Fruit fly (Drosophila melanogaster) whole organism, embryonic: Measurements from ENCODE around the gene dib.

Experiments used
- CG10366 ChIP-seq: fragments of 200-800 bp; sonication (Bioruptor generic); IDR thresholded peaks from 2 replicates; pipeline ENCODE4 v1.3.6; 2022; ENCODE audit warnings: missing biosample characterization, missing genetic modification characterization
- CG10431 ChIP-seq: fragments of 200-800 bp; sonication (Bioruptor generic); optimal IDR thresholded peaks from 3 replicates; lab custom pipeline; 2018; ENCODE audit warnings: missing biosample characterization, mild to moderate bottlenecking, missing genetic modification characterization
- CG10565 ChIP-seq: fragments of 200-800 bp; sonication (Bioruptor generic); optimal IDR thresholded peaks from 3 replicates; lab custom pipeline; 2016; ENCODE audit warnings: missing biosample characterization, mild to moderate bottlenecking, missing genetic modification characterization
- CG11247 ChIP-seq: fragments of 200-800 bp; sonication (Bioruptor generic); IDR thresholded peaks from 2 replicates; pipeline ENCODE4 v1.3.6; 2022; ENCODE audit warnings: missing biosample characterization, missing genetic modification characterization
- CG12071 ChIP-seq: fragments of 200-800 bp; sonication (Bioruptor generic); optimal IDR thresholded peaks from 3 replicates; lab custom pipeline; 2018; ENCODE audit warnings: missing biosample characterization, mild to moderate bottlenecking, missing genetic modification characterization
- CG12391 ChIP-seq: fragments of 200-800 bp; sonication (Bioruptor generic); optimal IDR thresholded peaks from 3 replicates; lab custom pipeline; 2018; ENCODE audit warnings: missing biosample characterization, mild to moderate bottlenecking, missing genetic modification characterization, moderate library complexity
- CG12659 ChIP-seq: fragments of 200-800 bp; sonication (Bioruptor generic); optimal IDR thresholded peaks from 3 replicates; lab custom pipeline; 2017; ENCODE audit warnings: mild to moderate bottlenecking, missing biosample characterization, missing genetic modification reagents, missing genetic modification characterization
- CG14965 ChIP-seq: fragments of 200-800 bp; sonication (Bioruptor generic); optimal IDR thresholded peaks from 2 replicates; lab custom pipeline; 2016; ENCODE audit warnings: missing biosample characterization, missing genetic modification characterization, borderline replicate concordance
- CG1603 ChIP-seq: fragments of 200-800 bp; sonication (Bioruptor generic); optimal IDR thresholded peaks from 2 replicates; lab custom pipeline; 2019; ENCODE audit warnings: missing biosample characterization, mild to moderate bottlenecking, missing genetic modification characterization, moderate library complexity
- CG16815 ChIP-seq: fragments of 200-800 bp; sonication (Bioruptor generic); optimal IDR thresholded peaks from 3 replicates; lab custom pipeline; 2017; ENCODE audit warnings: missing biosample characterization, mild to moderate bottlenecking, missing genetic modification characterization
- CG17361 ChIP-seq: fragments of 200-800 bp; sonication (Bioruptor generic); IDR thresholded peaks from 3 replicates; pipeline ENCODE4 v1.3.6; 2022; ENCODE audit warnings: missing biosample characterization, missing genetic modification characterization
- CG1832 ChIP-seq: fragments of 200-800 bp; sonication (Bioruptor generic); optimal IDR thresholded peaks from 2 replicates; lab custom pipeline; 2017; ENCODE audit warnings: missing biosample characterization, mild to moderate bottlenecking, missing genetic modification characterization, inconsistent platforms
- CG2678 ChIP-seq: fragments of 200-800 bp; sonication (Bioruptor generic); optimal IDR thresholded peaks from 3 replicates; lab custom pipeline; 2019; ENCODE audit warnings: missing biosample characterization, mild to moderate bottlenecking, missing genetic modification characterization, moderate library complexity
- CG30431 ChIP-seq: fragments of 200-800 bp; sonication (Bioruptor generic); optimal IDR thresholded peaks from 2 replicates; lab custom pipeline; 2017; ENCODE audit warnings: missing biosample characterization, missing genetic modification characterization
- CG3163 ChIP-seq: fragments of 200-800 bp; sonication (Bioruptor generic); optimal IDR thresholded peaks from 3 replicates; lab custom pipeline; 2016; ENCODE audit warnings: missing biosample characterization, missing genetic modification characterization
- CG34376 ChIP-seq: fragments of 200-800 bp; sonication (Bioruptor generic); optimal IDR thresholded peaks from 2 replicates; lab custom pipeline; 2018; ENCODE audit warnings: missing biosample characterization, mild to moderate bottlenecking, missing genetic modification characterization
- CG3726 ChIP-seq: fragments of 200-800 bp; sonication (Bioruptor generic); IDR thresholded peaks from 3 replicates; pipeline ENCODE4, ENCODE4 v1.3.6; 2022; ENCODE audit warnings: missing biosample characterization, missing genetic modification characterization
- CG4282 ChIP-seq: fragments of 200-800 bp; sonication (Bioruptor generic); optimal IDR thresholded peaks from 2 replicates; lab custom pipeline; 2016; ENCODE audit warnings: missing biosample characterization, missing genetic modification characterization
- CG4617 ChIP-seq: fragments of 200-800 bp; sonication (Bioruptor generic); optimal IDR thresholded peaks from 3 replicates; lab custom pipeline; 2016; ENCODE audit warnings: missing biosample characterization, missing genetic modification characterization, borderline replicate concordance
- CG4820 ChIP-seq: fragments of 200-800 bp; sonication (Bioruptor generic); optimal IDR thresholded peaks from 3 replicates; lab custom pipeline; 2016; ENCODE audit warnings: missing biosample characterization, missing genetic modification characterization
- CG6272 ChIP-seq: fragments of 200-800 bp; sonication (Bioruptor generic); IDR thresholded peaks from 2 replicates; pipeline ENCODE4 v1.3.6; 2022; ENCODE audit warnings: missing biosample characterization, missing genetic modification characterization
- CG8089 ChIP-seq: fragments of 200-800 bp; sonication (Bioruptor generic); optimal IDR thresholded peaks from 3 replicates; lab custom pipeline; 2016; ENCODE audit warnings: missing biosample characterization, missing genetic modification characterization
- CG8924 ChIP-seq: fragments of 200-800 bp; optimal IDR thresholded peaks from 3 replicates; lab custom pipeline; 2019; ENCODE audit warnings: missing biosample characterization, mild to moderate bottlenecking, missing genetic modification characterization, moderate library complexity
- CG9932 ChIP-seq: fragments of 200-800 bp; sonication (Bioruptor generic); IDR thresholded peaks from 2 replicates; pipeline ENCODE4 v1.3.6; 2022; ENCODE audit warnings: missing biosample characterization, missing genetic modification characterization
- CoRest ChIP-seq: fragments of 200-800 bp; sonication (Bioruptor generic); optimal IDR thresholded peaks from 3 replicates; lab custom pipeline; 2018; ENCODE audit warnings: missing biosample characterization, mild to moderate bottlenecking, missing genetic modification characterization, moderate library complexity
- D19A ChIP-seq: fragments of 200-800 bp; optimal IDR thresholded peaks from 3 replicates; lab custom pipeline; 2019; ENCODE audit warnings: missing biosample characterization, mild to moderate bottlenecking, missing genetic modification characterization, moderate library complexity
- E2f2 ChIP-seq: fragments of 200-800 bp; sonication (Bioruptor generic); IDR thresholded peaks from 2 replicates; pipeline ENCODE4 v1.3.6; 2022; ENCODE audit warnings: missing biosample characterization, missing genetic modification characterization
- Hr51 ChIP-seq, 2 experiments: fragments of 200-800 bp; sonication (Bioruptor generic); optimal IDR thresholded peaks; 2 replicates in 1 of 2; 3 replicates in 1 of 2; lab custom pipeline; 2016 to 2018; ENCODE audit warnings: missing biosample characterization in 2 of 2, missing genetic modification characterization in 2 of 2, mild to moderate bottlenecking in 1 of 2, moderate library complexity in 1 of 2
- MTF-1 ChIP-seq: fragments of 200-800 bp; sonication (Bioruptor generic); optimal IDR thresholded peaks from 2 replicates; lab custom pipeline; 2018; ENCODE audit warnings: missing biosample characterization, mild to moderate bottlenecking, missing genetic modification characterization, borderline replicate concordance
- Nf-YC ChIP-seq: fragments of 200-800 bp; optimal IDR thresholded peaks from 3 replicates; lab custom pipeline; 2019; ENCODE audit warnings: missing biosample characterization, mild to moderate bottlenecking, missing genetic modification characterization, moderate library complexity
- NfI ChIP-seq: fragments of 200-800 bp; sonication (Bioruptor generic); optimal IDR thresholded peaks from 3 replicates; lab custom pipeline; 2018; ENCODE audit warnings: missing biosample characterization, mild to moderate bottlenecking, missing genetic modification characterization, moderate library complexity
- Oli ChIP-seq: fragments of 200-800 bp; sonication (Bioruptor generic); optimal IDR thresholded peaks from 2 replicates; lab custom pipeline; 2018; ENCODE audit warnings: missing biosample characterization, mild to moderate bottlenecking, missing genetic modification characterization, moderate library complexity
- Opbp ChIP-seq: fragments of 200-800 bp; sonication (Bioruptor generic); IDR thresholded peaks from 3 replicates; pipeline ENCODE4 v1.3.6; 2022; ENCODE audit warnings: missing biosample characterization, missing genetic modification characterization; ENCODE audit not compliant: partially characterized antibody
- Sox100B ChIP-seq: fragments of 200-800 bp; sonication (Bioruptor generic); optimal IDR thresholded peaks from 3 replicates; lab custom pipeline; 2018; ENCODE audit warnings: missing biosample characterization, mild to moderate bottlenecking, missing genetic modification characterization
- Sox102F ChIP-seq: fragments of 200-800 bp; sonication (Bioruptor generic); optimal IDR thresholded peaks from 2 replicates; lab custom pipeline; 2018; ENCODE audit warnings: missing biosample characterization, mild to moderate bottlenecking, missing genetic modification characterization, moderate library complexity
- Tbp ChIP-seq: fragments of >200 bp; optimal IDR thresholded peaks from 2 replicates; lab custom pipeline; 2018; ENCODE audit warnings: missing biosample characterization, missing genetic modification characterization
- Xrp1 ChIP-seq: fragments of 200-800 bp; sonication (Bioruptor generic); IDR thresholded peaks from 2 replicates; pipeline ENCODE4 v1.3.6; 2022; ENCODE audit warnings: missing biosample characterization, missing genetic modification characterization
- ato ChIP-seq: fragments of 200-800 bp; sonication (Bioruptor generic); IDR thresholded peaks from 2 replicates; pipeline ENCODE4 v1.3.6; 2022; ENCODE audit warnings: missing biosample characterization, missing genetic modification characterization; ENCODE audit not compliant: partially characterized antibody
- btn ChIP-seq: fragments of 200-800 bp; sonication (Bioruptor generic); optimal IDR thresholded peaks from 2 replicates; lab custom pipeline; 2016; ENCODE audit warnings: missing biosample characterization, missing genetic modification characterization
- chn ChIP-seq: fragments of 200-800 bp; sonication (Bioruptor generic); optimal IDR thresholded peaks from 2 replicates; lab custom pipeline; 2016; ENCODE audit warnings: missing biosample characterization, missing genetic modification characterization
- dan ChIP-seq: fragments of 200-800 bp; sonication (Bioruptor generic); IDR thresholded peaks from 2 replicates; pipeline ENCODE4 v1.3.6; 2022; ENCODE audit warnings: missing biosample characterization, missing genetic modification characterization
- eyg ChIP-seq: fragments of 200-800 bp; sonication (Bioruptor generic); optimal IDR thresholded peaks from 3 replicates; lab custom pipeline; 2016; ENCODE audit warnings: missing biosample characterization, missing genetic modification characterization
- fd3F ChIP-seq: fragments of 200-800 bp; sonication (Bioruptor generic); optimal IDR thresholded peaks from 2 replicates; lab custom pipeline; 2018; ENCODE audit warnings: missing biosample characterization, mild to moderate bottlenecking, missing genetic modification characterization, moderate library complexity
- lmd ChIP-seq: fragments of 200-800 bp; sonication (Bioruptor generic); IDR thresholded peaks from 2 replicates; pipeline ENCODE4 v1.3.6; 2022; ENCODE audit warnings: missing biosample characterization, missing genetic modification characterization
- mam ChIP-seq: fragments of 200-800 bp; sonication (Bioruptor generic); optimal IDR thresholded peaks from 3 replicates; lab custom pipeline; 2016; ENCODE audit warnings: missing biosample characterization, missing genetic modification characterization
- nom ChIP-seq: fragments of 200-800 bp; sonication (Bioruptor generic); optimal IDR thresholded peaks from 2 replicates; lab custom pipeline; 2017; ENCODE audit warnings: missing biosample characterization, missing genetic modification characterization, mild to moderate bottlenecking, moderate library complexity, missing genetic modification reagents
- onecut ChIP-seq: fragments of 200-800 bp; sonication (Bioruptor generic); IDR thresholded peaks from 2 replicates; pipeline ENCODE4 v1.3.6; 2022; ENCODE audit warnings: missing biosample characterization, missing genetic modification characterization
- pzg ChIP-seq: fragments of 200-800 bp; sonication (Bioruptor generic); optimal IDR thresholded peaks from 3 replicates; lab custom pipeline; 2018; ENCODE audit warnings: missing biosample characterization, mild to moderate bottlenecking, missing genetic modification characterization, moderate library complexity
- slou ChIP-seq: fragments of 200-800 bp; sonication (Bioruptor generic); optimal IDR thresholded peaks from 3 replicates; lab custom pipeline; 2016; ENCODE audit warnings: missing biosample characterization, missing genetic modification characterization
- stwl ChIP-seq: fragments of 200-800 bp; sonication (Bioruptor generic); optimal IDR thresholded peaks from 3 replicates; lab custom pipeline; 2018; ENCODE audit warnings: missing biosample characterization, mild to moderate bottlenecking, missing genetic modification characterization, moderate library complexity
- trem ChIP-seq: fragments of 200-800 bp; optimal IDR thresholded peaks from 3 replicates; lab custom pipeline; 2019; ENCODE audit warnings: missing biosample characterization, mild to moderate bottlenecking, missing genetic modification characterization, moderate library complexity

Gene dib

DNA sequence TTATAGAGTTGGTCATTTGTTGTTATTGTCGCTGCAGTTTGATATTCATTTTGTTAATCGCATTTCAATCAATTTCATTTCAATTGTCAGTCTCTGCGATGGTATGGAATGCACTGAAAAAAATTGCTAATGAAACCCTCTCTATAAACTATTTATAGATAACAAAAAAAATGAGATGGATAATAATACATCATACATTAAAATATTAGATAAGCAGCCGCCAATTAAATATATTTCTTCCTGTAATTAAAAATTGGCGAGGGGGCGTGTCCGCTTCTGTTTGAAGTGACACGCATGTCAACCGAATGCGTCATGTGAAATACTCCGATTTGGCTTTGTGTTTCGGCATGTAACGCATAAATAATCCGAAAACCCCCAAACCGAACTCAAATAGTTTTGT, 17.6 kb upstream of the dib start:
- TF ChIP-seq MTF-1 (no peak), CG3163 (GFP tag; lab: Kevin White, UChicago) (no peak), CG6272 (GFP tag; lab: Robert Waterston, UW) (no peak), CG4617 (no peak), dan (GFP tag; lab: Robert Waterston, UW) (no peak), E2f2 (no peak), CG10366 (GFP tag; lab: Robert Waterston, UW) (peak; percentile 49), Tbp (GFP tag; lab: Kevin White, UChicago) (no peak), Hr51 (GFP tag; optimal IDR thresholded peaks at IDR 0.05; lab: Kevin White, UChicago) (peak in 1 of 2 experiments; percentile 63), slou (GFP tag; lab: Kevin White, UChicago) (no peak), CG3726 (GFP tag; lab: Robert Waterston, UW) (no peak), chn (no peak), CG2678 (tag; lab: Kevin White, UChicago) (peak; percentile 29), Oli (peak; percentile 32), D19A (tag; lab: Kevin White, UChicago) (no peak), eyg (GFP tag; lab: Kevin White, UChicago) (no peak), NfI (GFP tag; lab: Kevin White, UChicago) (no peak), lmd (GFP tag; lab: Robert Waterston, UW) (no peak), trem (tag; lab: Kevin White, UChicago) (no peak), CoRest (tag; lab: Kevin White, UChicago) (no peak), CG16815 (no peak), CG17361 (GFP tag; lab: Robert Waterston, UW) (no peak), CG34376 (GFP tag; lab: Kevin White, UChicago) (no peak), onecut (no peak), stwl (tag; lab: Kevin White, UChicago) (no peak), CG10431 (GFP tag; lab: Kevin White, UChicago) (no peak), CG8924 (peak; percentile 7), CG1603 (no peak), ato (GFP tag; lab: Robert Waterston, UW) (no peak), Nf-YC (tag; lab: Kevin White, UChicago) (no peak), CG14965 (no peak), nom (GFP tag; lab: Kevin White, UChicago) (no peak), CG12071 (GFP tag; lab: Kevin White, UChicago) (no peak), CG12391 (tag; lab: Kevin White, UChicago) (no peak), mam (GFP tag; lab: Kevin White, UChicago) (no peak), Opbp (GFP tag; lab: Robert Waterston, UW) (no peak), Sox100B (GFP tag; lab: Kevin White, UChicago) (no peak), CG30431 (GFP tag; lab: Kevin White, UChicago) (no peak), CG8089 (GFP tag; lab: Kevin White, UChicago) (no peak), CG11247 (GFP tag; lab: Robert Waterston, UW) (no peak), Xrp1 (GFP tag; lab: Robert Waterston, UW) (0 out of 2 replicates have a peak, but pooled peaks have one; percentile 17), CG4820 (GFP tag; lab: Kevin White, UChicago) (no peak), pzg (GFP tag; lab: Kevin White, UChicago) (no peak), Sox102F (GFP tag; lab: Kevin White, UChicago) (peak; percentile 55), CG4282 (no peak), CG12659 (GFP tag; lab: Kevin White, UChicago) (no peak), btn (GFP tag; lab: Kevin White, UChicago) (no peak), fd3F (GFP tag; lab: Kevin White, UChicago) (no peak), CG9932 (GFP tag; lab: Robert Waterston, UW) (no peak), CG1832 (GFP tag; lab: Kevin White, UChicago) (no peak), CG10565 (GFP tag; lab: Kevin White, UChicago) (no peak)
